Worm (Caenorhabditis elegans): ENCODE measurements around the gene lgc-35.
A peak's percentile ranks its signal among the peaks of the same experiment; 100 is the strongest.

lgc-35 gene

DNA sequence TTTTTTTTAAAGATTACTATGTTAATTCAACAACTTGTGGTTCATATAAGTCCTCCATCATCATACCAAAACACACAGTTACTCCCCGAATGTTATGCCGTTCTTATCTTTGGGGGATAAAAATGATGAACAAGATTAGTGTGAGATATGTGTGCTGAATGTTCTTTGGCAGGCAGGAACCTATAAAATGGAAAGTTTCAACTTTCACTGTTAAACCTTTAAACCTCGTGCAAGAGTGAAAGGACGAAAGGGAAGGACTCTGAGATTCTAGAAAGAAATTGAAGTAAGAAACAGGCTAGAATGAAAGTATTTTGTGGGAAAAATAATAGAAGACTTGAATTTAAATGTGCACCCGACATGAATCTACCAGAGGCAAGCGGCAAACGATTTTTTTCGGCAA lies 20.0 kb downstream of the lgc-35 start:
- no peak for TF ChIP-seq pqm-1 (tag; optimal IDR thresholded peaks at IDR 0.05)
- no peak for TF ChIP-seq ZK546.5 (tag; optimal IDR thresholded peaks at IDR 0.05)
- TF ChIP-seq jun-1 (tag; optimal IDR thresholded peaks at IDR 0.05): no peak
- no peak for TF ChIP-seq nhr-67 (tag; optimal IDR thresholded peaks at IDR 0.05)
- TF ChIP-seq fkh-10 (GFP tag; optimal IDR thresholded peaks at IDR 0.05): no peak

DNA sequence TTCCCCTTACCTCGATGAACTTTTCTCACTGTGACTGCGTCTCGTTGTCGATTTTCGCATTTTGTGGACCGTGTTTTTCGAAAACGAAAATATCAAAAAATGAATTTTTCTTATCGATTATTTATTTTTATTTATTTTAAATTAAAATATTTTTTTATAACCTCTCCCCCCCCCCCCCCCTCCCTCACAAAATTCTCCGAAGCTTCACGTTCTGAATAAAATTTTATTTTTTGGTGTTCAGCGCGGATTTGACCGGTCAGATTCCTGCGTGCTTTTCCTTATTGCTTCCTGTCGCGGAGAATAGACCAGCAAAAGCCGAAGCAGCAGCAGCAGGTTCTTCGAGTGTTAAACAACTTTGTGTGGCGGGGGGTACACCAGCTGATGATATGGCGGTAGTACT lies 21.5 kb downstream of the lgc-35 start, which contains the start of gene Y46G5A.22:
Gene Y46G5A.22, minus strand, starts transcription at position 101 of the 400 bp plus-strand sequence.
- no peak for TF ChIP-seq hmg-11 (tag; optimal IDR thresholded peaks at IDR 0.05)
- TF ChIP-seq ama-1 (optimal IDR thresholded peaks at IDR 0.05): no peak
- no peak for TF ChIP-seq ceh-16 (tag; optimal IDR thresholded peaks at IDR 0.05)
- TF ChIP-seq nfya-1 (tag; optimal IDR thresholded peaks at IDR 0.05; ENCODE audit: insufficient read depth): no peak
- TF ChIP-seq elt-2 (tag; optimal IDR thresholded peaks at IDR 0.05): no peak
- TF ChIP-seq eor-1 (tag; optimal IDR thresholded peaks at IDR 0.05): no peak
- TF ChIP-seq nhr-237 (tag; optimal IDR thresholded peaks at IDR 0.05): no peak
- no peak for TF ChIP-seq nhr-25 (tag; optimal IDR thresholded peaks at IDR 0.05)
- TF ChIP-seq ztf-11 (tag; optimal IDR thresholded peaks at IDR 0.05): no peak
- TF ChIP-seq egl-5 (tag; optimal IDR thresholded peaks at IDR 0.05): no peak
- TF ChIP-seq nhr-67 (tag; optimal IDR thresholded peaks at IDR 0.05): no peak

DNA sequence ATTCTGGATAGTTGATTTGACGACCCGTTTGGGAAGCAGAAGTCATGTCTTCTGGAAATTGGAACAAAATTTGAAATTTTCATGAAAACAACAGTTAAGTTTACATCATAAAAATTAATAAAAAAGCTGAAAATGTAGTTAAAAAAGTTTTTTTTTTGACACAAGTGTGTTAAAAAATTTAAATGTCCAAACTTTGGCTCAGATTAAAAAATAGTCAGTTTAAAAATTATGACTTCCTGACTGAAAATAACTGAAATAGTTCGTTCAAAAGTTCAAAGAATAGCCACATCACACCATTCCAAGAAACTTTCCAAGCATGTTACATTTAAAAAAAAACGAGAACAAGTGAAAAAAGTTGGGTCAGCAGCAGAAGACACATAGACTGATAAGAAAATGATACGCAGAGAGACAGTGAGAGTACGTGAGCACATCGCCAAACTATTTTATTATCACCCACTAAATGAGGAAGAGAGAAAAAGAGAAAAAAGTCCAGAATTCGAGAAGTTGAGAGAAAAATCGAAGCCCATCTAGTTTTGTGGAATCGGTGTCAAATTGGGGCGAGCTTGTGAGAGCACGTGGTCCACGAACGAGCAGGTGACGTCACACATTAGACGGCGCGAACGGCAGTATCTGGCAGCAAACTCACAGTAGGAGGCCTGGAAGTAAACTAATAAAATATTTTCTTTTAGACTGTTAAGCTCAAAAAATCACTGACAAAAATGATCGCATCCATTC lies 23.4 kb downstream of the lgc-35 start, which contains the start of gene acl-7:
Gene acl-7, minus strand, starts transcription at position 51 of the 735 bp plus-strand sequence.
- peak; percentile 76 for TF ChIP-seq elt-2 (tag; optimal IDR thresholded peaks at IDR 0.05)
- TF ChIP-seq nhr-43 (tag; optimal IDR thresholded peaks at IDR 0.05; ENCODE audit: poor library complexity, severe bottlenecking): no peak
- TF ChIP-seq pqm-1 (tag; optimal IDR thresholded peaks at IDR 0.05): peak; percentile 39

DNA sequence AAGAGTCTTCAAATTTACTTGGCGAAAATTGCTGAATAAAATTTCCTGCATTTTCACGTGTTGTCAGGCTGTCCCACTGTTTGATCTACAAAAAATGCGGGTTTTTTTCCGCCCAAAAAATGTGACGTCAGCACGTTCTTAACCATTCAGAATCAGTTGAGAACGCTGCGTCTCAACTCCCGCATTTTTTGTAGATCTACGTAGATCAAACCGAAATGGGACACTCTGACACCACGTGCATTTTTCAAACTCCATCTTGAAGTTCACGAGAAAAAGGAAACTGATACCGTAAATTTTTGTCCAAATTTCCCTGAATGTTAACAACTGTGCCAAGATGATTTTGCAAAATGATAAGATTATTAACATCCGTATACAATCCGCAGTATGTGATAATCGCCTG lies 26.7 kb downstream of the lgc-35 start:
- TF ChIP-seq ceh-16 (tag; optimal IDR thresholded peaks at IDR 0.05) (no peak), ztf-11 (tag; optimal IDR thresholded peaks at IDR 0.05) (no peak), ama-1 (optimal IDR thresholded peaks at IDR 0.05) (no peak), elt-2 (tag; optimal IDR thresholded peaks at IDR 0.05) (no peak), fkh-2 (tag; optimal IDR thresholded peaks at IDR 0.05) (no peak), lin-39 (tag; optimal IDR thresholded peaks at IDR 0.05) (no peak), tbx-2 (tag; optimal IDR thresholded peaks at IDR 0.05) (no peak), pqm-1 (tag; optimal IDR thresholded peaks at IDR 0.05) (no peak), nhr-28 (tag; optimal IDR thresholded peaks at IDR 0.05) (no peak)

DNA sequence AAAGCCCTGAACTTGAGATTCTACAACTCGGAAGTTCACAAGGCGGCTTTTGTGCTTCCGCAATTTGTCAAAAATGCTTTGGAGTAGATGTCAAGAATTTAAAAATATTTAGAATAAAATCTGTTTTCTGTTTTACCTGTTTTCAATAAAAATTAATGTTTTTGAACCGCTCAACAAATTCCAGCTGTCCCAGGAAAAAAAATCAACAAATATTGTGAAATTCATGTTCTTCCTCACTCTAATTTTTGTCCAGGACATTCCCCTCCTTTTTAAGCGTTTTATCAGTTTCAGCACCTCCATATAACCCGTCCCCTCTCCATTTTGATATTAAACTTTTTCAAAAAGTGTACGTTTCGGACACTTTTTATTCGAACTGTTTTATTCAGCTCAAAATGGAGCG lies 29.2 kb downstream of the lgc-35 start, which contains the start of gene Y46G5A.20:
Gene Y46G5A.20, plus strand, starts transcription at position 301 of the 400 bp plus-strand sequence.
- TF ChIP-seq elt-1 (tag; optimal IDR thresholded peaks at IDR 0.05): no peak
- TF ChIP-seq tbx-2 (tag; optimal IDR thresholded peaks at IDR 0.05): no peak
- no peak for TF ChIP-seq nhr-28 (tag; optimal IDR thresholded peaks at IDR 0.05)
- no peak for TF ChIP-seq ztf-11 (tag; optimal IDR thresholded peaks at IDR 0.05)
- TF ChIP-seq fos-1 (tag; optimal IDR thresholded peaks at IDR 0.05): no peak
- TF ChIP-seq nhr-237 (tag; optimal IDR thresholded peaks at IDR 0.05): no peak
- TF ChIP-seq nhr-76 (tag; optimal IDR thresholded peaks at IDR 0.05): no peak
- no peak for TF ChIP-seq lsy-12 (tag; optimal IDR thresholded peaks at IDR 0.05)
- no peak for TF ChIP-seq hmg-11 (tag; optimal IDR thresholded peaks at IDR 0.05)
- no peak for TF ChIP-seq ceh-82 (tag; optimal IDR thresholded peaks at IDR 0.05)
- TF ChIP-seq pqm-1 (tag; optimal IDR thresholded peaks at IDR 0.05): peak; percentile 5
- no peak for TF ChIP-seq nhr-12 (tag; optimal IDR thresholded peaks at IDR 0.05)
- TF ChIP-seq elt-2 (tag; optimal IDR thresholded peaks at IDR 0.05): peak; percentile 9
- TF ChIP-seq lin-15B (tag; optimal IDR thresholded peaks at IDR 0.05): no peak
- TF ChIP-seq egl-5 (tag; optimal IDR thresholded peaks at IDR 0.05): no peak
- peak; percentile 14 for TF ChIP-seq pha-4 (tag; optimal IDR thresholded peaks at IDR 0.05)
- no peak for TF ChIP-seq nhr-23 (tag; optimal IDR thresholded peaks at IDR 0.05)
- no peak for TF ChIP-seq unc-39 (tag; optimal IDR thresholded peaks at IDR 0.05)
- no peak for TF ChIP-seq ama-1 (optimal IDR thresholded peaks at IDR 0.05)
- no peak for TF ChIP-seq nfya-1 (tag; optimal IDR thresholded peaks at IDR 0.05; ENCODE audit: insufficient read depth)
- no peak for TF ChIP-seq nhr-77 (tag; optimal IDR thresholded peaks at IDR 0.05)
- no peak for TF ChIP-seq daf-12 (tag; optimal IDR thresholded peaks at IDR 0.05)
